Worm (Caenorhabditis elegans): ENCODE results near the gene ZK546.5.

ce11 chrII:4981682-4982404 lies 46.2 kb downstream of the ZK546.5 start:
- TF ChIP-seq nhr-28 (tag; optimal IDR thresholded peaks at IDR 0.05) (no peak), mep-1 (tag; optimal IDR thresholded peaks at IDR 0.05) (no peak), ztf-11 (tag; optimal IDR thresholded peaks at IDR 0.05) (no peak), sem-2 (GFP tag; optimal IDR thresholded peaks at IDR 0.05) (no peak), nhr-12 (tag; optimal IDR thresholded peaks at IDR 0.05) (no peak), lin-13 (tag; optimal IDR thresholded peaks at IDR 0.05) (no peak), snpc-4 (tag; optimal IDR thresholded peaks at IDR 0.05) (no peak), nhr-76 (tag; optimal IDR thresholded peaks at IDR 0.05) (no peak), elt-3 (tag; optimal IDR thresholded peaks at IDR 0.05) (no peak), pha-4 (tag; optimal IDR thresholded peaks at IDR 0.05) (no peak), unc-62 (GFP tag; optimal IDR thresholded peaks at IDR 0.05) (no peak), unc-39 (tag; optimal IDR thresholded peaks at IDR 0.05) (no peak), lsy-2 (tag; optimal IDR thresholded peaks at IDR 0.05) (no peak)

All from whole organism, mixed stage, embryonic.